Fruit fly (Drosophila melanogaster): ENCODE measurements around the gene sov.

The sov gene

dm6 chrX:6800726-6801296 lies 44.7 kb downstream of the sov start (continued):
- TF ChIP-seq Ets96B (tag; optimal IDR thresholded peaks at IDR 0.05) (no peak), topi (GFP tag; optimal IDR thresholded peaks at IDR 0.05) (no peak), Sox15 (GFP tag; optimal IDR thresholded peaks at IDR 0.05) (no peak), CG6276 (GFP tag; optimal IDR thresholded peaks at IDR 0.05) (no peak), CG10669 (GFP tag; optimal IDR thresholded peaks at IDR 0.05) (no peak), lz (GFP tag; optimal IDR thresholded peaks at IDR 0.05) (peak; percentile 1), CG8119 (GFP tag; IDR thresholded peaks at IDR 0.05) (no peak), CG11294 (GFP tag; IDR thresholded peaks at IDR 0.05) (0 out of 2 replicates have a peak, but pooled peaks have one; percentile 10), Met (GFP tag; optimal IDR thresholded peaks at IDR 0.05) (peak; percentile 43), CG15336 (GFP tag; IDR thresholded peaks at IDR 0.05) (peak; percentile 33; the same call in 1 of the 2 replicates), CG6854 (GFP tag; optimal IDR thresholded peaks at IDR 0.05) (no peak), CG11762 (GFP tag; optimal IDR thresholded peaks at IDR 0.05; ENCODE audit: insufficient read depth) (no peak), vri (GFP tag; optimal IDR thresholded peaks at IDR 0.05) (no peak), CG16779 (tag; optimal IDR thresholded peaks at IDR 0.05) (no peak), ss (GFP tag; optimal IDR thresholded peaks at IDR 0.05) (no peak), CG6792 (GFP tag; optimal IDR thresholded peaks at IDR 0.05) (no peak), CG3919 (GFP tag; optimal IDR thresholded peaks at IDR 0.05) (peak; percentile 18), fd59A (GFP tag; optimal IDR thresholded peaks at IDR 0.05) (no peak), CG1621 (tag; optimal IDR thresholded peaks at IDR 0.05) (no peak), CG10631 (GFP tag; optimal IDR thresholded peaks at IDR 0.05) (no peak)

- TF ChIP-seq achi (GFP tag; optimal IDR thresholded peaks at IDR 0.05) = no peak
- TF ChIP-seq Eip78C (GFP tag) = peak; percentile 39
Measured at dm6 chrX:6802376-6803080, 46.4 kb downstream of the sov start.

dm6 chrX:6803312-6803794 lies 47.2 kb downstream of the sov start, which contains the start of the genes C3G and pod1:
C3G (minus strand) TSS chrX:6803593.
pod1 (plus strand) TSS chrX:6803684.
- TF ChIP-seq Eip75B (GFP tag; optimal IDR thresholded peaks at IDR 0.05) (peak; percentile 11), Ets21C (GFP tag; optimal IDR thresholded peaks at IDR 0.05) (no peak), pdm3 (GFP tag; optimal IDR thresholded peaks at IDR 0.05) (peak; percentile 21), CG11294 (GFP tag; IDR thresholded peaks at IDR 0.05) (no peak), CG6854 (GFP tag; optimal IDR thresholded peaks at IDR 0.05) (no peak), OdsH (GFP tag; optimal IDR thresholded peaks at IDR 0.05) (no peak), fkh (GFP tag; optimal IDR thresholded peaks at IDR 0.05) (peak; percentile 71), salr (GFP tag; optimal IDR thresholded peaks at IDR 0.05) (no peak), ss (GFP tag; optimal IDR thresholded peaks at IDR 0.05) (no peak), acj6 (GFP tag; optimal IDR thresholded peaks at IDR 0.05) (no peak), Lpt (GFP tag; optimal IDR thresholded peaks at IDR 0.05) (no peak), CG16779 (tag; optimal IDR thresholded peaks at IDR 0.05) (no peak), CG6808 (GFP tag; optimal IDR thresholded peaks at IDR 0.05) (no peak), CG6792 (GFP tag; optimal IDR thresholded peaks at IDR 0.05) (no peak), vri (GFP tag; optimal IDR thresholded peaks at IDR 0.05) (peak; percentile 16), CG11902 (GFP tag; optimal IDR thresholded peaks at IDR 0.05) (no peak), cyc (GFP tag; optimal IDR thresholded peaks at IDR 0.05) (peak; percentile 31), Ets96B (tag; optimal IDR thresholded peaks at IDR 0.05) (no peak), Sox102F (GFP tag; optimal IDR thresholded peaks at IDR 0.05) (peak; percentile 56), esn (GFP tag; optimal IDR thresholded peaks at IDR 0.05) (peak; percentile 19), CG11762 (GFP tag; optimal IDR thresholded peaks at IDR 0.05; ENCODE audit: insufficient read depth) (no peak), dsx (GFP tag; optimal IDR thresholded peaks at IDR 0.05; ENCODE audit: poor library complexity, severe bottlenecking) (peak; percentile 9), CG4318 (GFP tag; optimal IDR thresholded peaks at IDR 0.05) (no peak), svp (GFP tag) (peak; percentile 55), Hr4 (GFP tag; optimal IDR thresholded peaks at IDR 0.05) (peak; percentile 18), fd85E (GFP tag; optimal IDR thresholded peaks at IDR 0.05) (no peak), Hr38 (GFP tag; optimal IDR thresholded peaks at IDR 0.05) (no peak), CG9139 (GFP tag; optimal IDR thresholded peaks at IDR 0.05) (no peak), Hr39 (GFP tag; optimal IDR thresholded peaks at IDR 0.05) (peak; percentile 27), CG3032 (tag; optimal IDR thresholded peaks at IDR 0.05) (no peak), Eip93F (GFP tag; optimal IDR thresholded peaks at IDR 0.05) (peak; percentile 15), topi (GFP tag; optimal IDR thresholded peaks at IDR 0.05) (peak; percentile 3), Met (GFP tag; optimal IDR thresholded peaks at IDR 0.05) (no peak), CG15336 (GFP tag; IDR thresholded peaks at IDR 0.05) (no peak)

Measured in whole organism, prepupa.